Worm (Caenorhabditis elegans) whole organism, young adult: ENCODE data around the gene sgk-1.
A peak's percentile ranks its signal among the peaks of the same experiment; 100 is the strongest.

Experiments
- B0336.3 ChIP-seq: fragments of 200-800 bp; sonication (Bioruptor generic); IDR thresholded peaks from 2 replicates; pipeline ENCODE4 v1.3.6; 2022; ENCODE audit warnings: missing genetic modification characterization, missing compliant biosample characterization
- K11D2.4 ChIP-seq: fragments of 200-800 bp; sonication (Bioruptor generic); IDR thresholded peaks from 2 replicates; pipeline ENCODE4 v1.3.6; 2022; ENCODE audit warnings: missing genetic modification reagents, missing genetic modification characterization, missing compliant biosample characterization
- K12H6.12 ChIP-seq: fragments of 200-800 bp; sonication (Bioruptor generic); optimal IDR thresholded peaks from 2 replicates; lab custom pipeline; 2018; ENCODE audit warnings: mild to moderate bottlenecking, missing genetic modification characterization, missing compliant biosample characterization
- T07F8.4 ChIP-seq: sonication (generic microtip); optimal IDR thresholded peaks from 2 replicates; lab custom pipeline; 2016; ENCODE audit warnings: mild to moderate bottlenecking, missing genetic modification characterization, moderate library complexity, missing compliant biosample characterization
- T26A5.8 ChIP-seq: sonication (generic microtip); optimal IDR thresholded peaks from 2 replicates; lab custom pipeline; 2016; ENCODE audit warnings: missing genetic modification characterization, missing compliant biosample characterization
- Y53G8AR.9 ChIP-seq: fragments of 200-800 bp; sonication (Bioruptor generic); conservative IDR thresholded peaks from 2 replicates; pipeline ENCODE4 v1.3.6; 2022; ENCODE audit warnings: missing genetic modification reagents, missing genetic modification characterization, missing compliant biosample characterization
- ZK185.1 ChIP-seq: sonication (generic microtip); optimal IDR thresholded peaks from 2 replicates; lab custom pipeline; 2016; ENCODE audit warnings: mild to moderate bottlenecking, missing genetic modification characterization, missing compliant biosample characterization; ENCODE audit not compliant: poor library complexity, severe bottlenecking
- aptf-3 ChIP-seq: fragments of 200-800 bp; sonication (Bioruptor generic); IDR thresholded peaks from 2 replicates; pipeline ENCODE4 v1.3.6; 2022; ENCODE audit warnings: missing genetic modification characterization, missing compliant biosample characterization
- bed-1 ChIP-seq: fragments of 200-800 bp; sonication (Bioruptor generic); IDR thresholded peaks from 2 replicates; pipeline ENCODE4 v1.3.6; 2022; ENCODE audit warnings: missing genetic modification reagents, missing genetic modification characterization, missing compliant biosample characterization
- cebp-2 ChIP-seq: fragments of 200-800 bp; sonication (Bioruptor generic); IDR thresholded peaks from 2 replicates; pipeline ENCODE4 v1.3.6; 2022; ENCODE audit warnings: missing genetic modification characterization, missing compliant biosample characterization
- ceh-27 ChIP-seq: fragments of 200-800 bp; sonication (Bioruptor generic); optimal IDR thresholded peaks from 2 replicates; lab custom pipeline; 2018; ENCODE audit warnings: mild to moderate bottlenecking, missing genetic modification characterization, moderate library complexity, missing compliant biosample characterization
- ceh-91 ChIP-seq: fragments of 200-800 bp; sonication (Bioruptor generic); IDR thresholded peaks from 2 replicates; pipeline ENCODE4 v1.3.6; 2022; ENCODE audit warnings: missing genetic modification reagents, missing genetic modification characterization, missing compliant biosample characterization
- dox-1 ChIP-seq: fragments of 200-800 bp; sonication (Bioruptor generic); IDR thresholded peaks from 2 replicates; pipeline ENCODE4 v1.3.6; 2022; ENCODE audit warnings: missing genetic modification reagents, missing genetic modification characterization, missing compliant biosample characterization
- hrde-1 ChIP-seq: sonication (generic microtip); optimal IDR thresholded peaks from 2 replicates; lab custom pipeline; 2016; ENCODE audit warnings: missing genetic modification characterization, mild to moderate bottlenecking, missing compliant biosample characterization, moderate library complexity, missing genotype, missing genetic modification reagents, borderline replicate concordance
- let-607 ChIP-seq, 2 experiments: fragments of 200-800 bp in 1 of 2; sonication (Bioruptor generic) in 1 of 2; sonication (generic microtip) in 1 of 2; optimal IDR thresholded peaks; 2 replicates each; lab custom pipeline; 2016 to 2018; ENCODE audit warnings: mild to moderate bottlenecking in 2 of 2, missing compliant biosample characterization in 2 of 2, missing genetic modification characterization in 2 of 2, moderate library complexity in 2 of 2, missing genotype in 1 of 2
- lin-26 ChIP-seq: fragments of 200-800 bp; sonication (Bioruptor generic); IDR thresholded peaks from 2 replicates; pipeline ENCODE4 v1.3.6; 2022; ENCODE audit warnings: missing genetic modification reagents, missing genetic modification characterization, missing compliant biosample characterization
- lin-35 ChIP-seq, 3 experiments: fragments of 150-350 bp in 2 of 3; sonication (generic microtip) in 1 of 3; optimal IDR thresholded peaks; 2 replicates each; lab custom pipeline; 2014 to 2018; ENCODE audit warnings: missing biosample characterization in 3 of 3, missing genetic modification characterization in 3 of 3, missing genetic modification reagents in 3 of 3
- lin-40 ChIP-seq: sonication (generic microtip); optimal IDR thresholded peaks from 2 replicates; lab custom pipeline; 2016; ENCODE audit warnings: missing genetic modification characterization, mild to moderate bottlenecking, missing compliant biosample characterization, missing genotype, missing genetic modification reagents
- lir-1 ChIP-seq: fragments of 200-800 bp; sonication (Bioruptor generic); conservative IDR thresholded peaks from 2 replicates; pipeline ENCODE4 v1.3.6; 2022; ENCODE audit warnings: missing genetic modification reagents, missing genetic modification characterization, missing compliant biosample characterization
- lsy-27 ChIP-seq: sonication (generic microtip); optimal IDR thresholded peaks from 2 replicates; lab custom pipeline; 2017; ENCODE audit warnings: missing genetic modification characterization, mild to moderate bottlenecking, missing compliant biosample characterization, antibody characterized with exemption, missing genotype, borderline replicate concordance; ENCODE audit not compliant: insufficient read depth
- madf-3 ChIP-seq: fragments of 200-800 bp; sonication (Bioruptor generic); IDR thresholded peaks from 2 replicates; pipeline ENCODE4 v1.3.6; 2022; ENCODE audit warnings: missing genetic modification reagents, missing genetic modification characterization, missing compliant biosample characterization
- madf-8 ChIP-seq: fragments of 200-800 bp; sonication (Bioruptor generic); conservative IDR thresholded peaks from 2 replicates; pipeline ENCODE4 v1.3.6; 2022; ENCODE audit warnings: missing genetic modification reagents, missing genetic modification characterization, missing compliant biosample characterization
- mes-4 ChIP-seq: sonication (generic microtip); optimal IDR thresholded peaks from 2 replicates; lab custom pipeline; 2016; ENCODE audit warnings: missing genotype, missing genetic modification characterization, missing compliant biosample characterization
- nhr-120 ChIP-seq: fragments of 200-800 bp; sonication (Bioruptor generic); IDR thresholded peaks from 2 replicates; pipeline ENCODE4 v1.3.6; 2022; ENCODE audit warnings: missing genetic modification characterization, missing compliant biosample characterization
- sptf-2 ChIP-seq: fragments of 200-800 bp; sonication (Bioruptor generic); optimal IDR thresholded peaks from 2 replicates; lab custom pipeline; 2018; ENCODE audit warnings: mild to moderate bottlenecking, missing genetic modification characterization, missing compliant biosample characterization
- tlf-1 ChIP-seq: fragments of 200-800 bp; sonication (Bioruptor generic); optimal IDR thresholded peaks from 2 replicates; lab custom pipeline; 2018; ENCODE audit warnings: mild to moderate bottlenecking, missing genetic modification characterization, missing compliant biosample characterization
- ztf-22 ChIP-seq: fragments of 200-800 bp; sonication (Bioruptor generic); optimal IDR thresholded peaks from 2 replicates; lab custom pipeline; 2018; ENCODE audit warnings: mild to moderate bottlenecking, missing genetic modification characterization, moderate library complexity, missing compliant biosample characterization

Gene sgk-1

DNA sequence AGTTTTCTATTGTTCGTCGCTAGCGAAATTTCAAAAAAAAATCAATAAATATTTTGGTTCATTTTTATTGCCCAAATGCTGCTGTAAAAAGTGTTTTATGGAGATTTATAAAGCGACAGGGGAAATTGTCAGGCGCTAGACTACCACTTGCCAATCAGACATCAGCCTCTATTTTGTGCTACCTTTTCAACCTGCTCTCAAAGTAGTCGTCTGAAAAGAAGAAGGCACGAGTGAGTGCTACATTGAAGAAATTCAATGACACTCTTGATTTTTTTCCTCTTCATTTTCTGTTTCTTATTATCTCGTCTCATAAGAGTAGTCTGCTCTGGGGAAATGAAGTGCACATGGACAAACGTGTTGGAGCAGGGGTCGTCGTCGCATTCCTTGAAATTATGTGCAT is 56.0 kb downstream of the sgk-1 start (continued):
- TF ChIP-seq T26A5.8 (tag; lab: Kevin White, UChicago) (no peak), ceh-27 (GFP tag; lab: Kevin White, UChicago) (peak; percentile 24), lin-35 (GFP tag; optimal IDR thresholded peaks at IDR 0.05; lab: Kevin White, UChicago) (peak in 1 of 3 experiments; percentile 60), madf-8 (GFP tag; lab: Robert Waterston, UW) (no peak), nhr-120 (no peak), T07F8.4 (tag; lab: Kevin White, UChicago) (peak; percentile 20), bed-1 (GFP tag; lab: Robert Waterston, UW) (no peak), Y53G8AR.9 (GFP tag; lab: Robert Waterston, UW) (no peak), cebp-2 (GFP tag; lab: Robert Waterston, UW) (no peak), lin-40 (tag; lab: Kevin White, UChicago) (peak; percentile 94), mes-4 (tag; lab: Kevin White, UChicago) (no peak), lsy-27 (tag; lab: Kevin White, UChicago) (no peak), tlf-1 (peak; percentile 23), ceh-91 (GFP tag; lab: Robert Waterston, UW) (no peak), ZK185.1 (tag; lab: Kevin White, UChicago) (peak; percentile 63), sptf-2 (GFP tag; lab: Kevin White, UChicago) (no peak), madf-3 (GFP tag; lab: Robert Waterston, UW) (no peak), let-607 (tag; optimal IDR thresholded peaks at IDR 0.05; lab: Kevin White, UChicago) (peak in 1 of 2 experiments; percentile 32), aptf-3 (GFP tag; lab: Robert Waterston, UW) (no peak), ztf-22 (GFP tag; lab: Kevin White, UChicago) (no peak), B0336.3 (GFP tag; lab: Robert Waterston, UW) (peak; percentile 67), lir-1 (no peak), K12H6.12 (peak; percentile 50), K11D2.4 (GFP tag; lab: Robert Waterston, UW) (peak; percentile 72), hrde-1 (tag; lab: Kevin White, UChicago) (no peak), dox-1 (GFP tag; lab: Robert Waterston, UW) (peak; percentile 88), lin-26 (GFP tag; lab: Robert Waterston, UW) (no peak)
- TF ChIP-seq, all 124 proteins: peak for 26
